Fruit fly (Drosophila melanogaster): Measurements from ENCODE around the gene CG5167.

Gene CG5167

DNA sequence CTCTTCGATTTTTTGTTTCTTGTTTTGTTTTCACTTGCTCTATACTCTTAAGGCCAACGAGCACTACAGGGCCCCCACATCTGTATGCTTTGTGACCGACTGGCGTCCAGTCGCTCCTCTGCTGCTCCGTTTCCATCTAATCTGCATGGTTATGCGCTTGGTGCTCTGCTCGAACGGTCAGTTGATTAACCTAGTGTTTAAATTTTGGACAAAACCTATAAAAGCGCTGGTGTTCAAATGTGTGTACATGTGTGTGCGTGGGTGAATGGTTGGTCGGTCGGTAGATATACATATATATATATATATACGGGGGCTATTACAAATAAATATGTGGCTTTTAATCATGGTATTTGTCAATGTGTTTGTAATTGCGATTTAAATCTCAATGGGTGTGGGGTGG, 17.7 kb downstream of the CG5167 start:
- TF ChIP-seq Sox15 (GFP tag; optimal IDR thresholded peaks at IDR 0.05), result no peak

DNA sequence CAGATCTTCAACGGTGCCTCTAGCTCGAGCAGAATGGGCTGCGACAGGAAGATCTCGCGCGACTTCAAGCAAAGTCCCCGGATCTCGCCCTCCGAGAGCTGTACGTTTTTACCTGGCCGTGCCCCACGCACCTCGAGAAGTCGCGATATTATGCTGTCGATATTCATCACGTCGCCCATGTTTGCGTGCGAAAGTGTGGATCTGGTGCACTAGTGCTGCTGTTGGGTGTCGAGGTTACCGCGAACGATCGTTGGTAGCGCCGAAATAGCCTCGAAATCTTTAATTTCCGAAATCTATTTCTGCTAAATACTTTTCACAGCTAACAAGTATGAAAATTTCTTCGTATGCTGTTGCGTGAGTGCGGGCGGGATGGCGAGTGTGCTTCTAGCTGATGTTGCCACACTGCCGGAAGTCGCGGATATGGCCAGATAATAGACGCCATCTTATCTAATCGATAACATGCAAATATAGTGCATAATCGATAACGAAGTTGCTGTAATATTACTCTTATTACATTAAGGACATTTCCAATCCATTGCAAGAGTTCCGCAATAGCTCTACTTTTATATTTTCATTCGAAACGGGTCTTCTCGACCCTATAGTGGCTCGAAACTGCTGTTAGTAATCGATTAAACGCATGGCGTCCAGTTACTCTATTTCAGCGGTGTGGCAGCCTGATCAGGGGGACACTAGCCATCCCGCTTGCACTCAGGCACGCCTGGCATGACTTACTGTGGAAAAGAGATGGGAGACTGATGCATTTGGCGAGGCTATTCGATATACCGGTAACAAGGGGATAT, 19.4 kb downstream of the CG5167 start, which contains the start of gene Pp1-87B:
Pp1-87B (minus strand) TSS at position 408 of the 800 bp plus-strand sequence.
- TF ChIP-seq CG1621 (tag; optimal IDR thresholded peaks at IDR 0.05) (peak; percentile 20), dac (GFP tag; optimal IDR thresholded peaks at IDR 0.05) (no peak), CG8632 (GFP tag; optimal IDR thresholded peaks at IDR 0.05) (no peak), Sox15 (GFP tag; optimal IDR thresholded peaks at IDR 0.05) (no peak), Met (GFP tag; optimal IDR thresholded peaks at IDR 0.05) (no peak), fd85E (GFP tag; optimal IDR thresholded peaks at IDR 0.05) (no peak), Hr4 (GFP tag; optimal IDR thresholded peaks at IDR 0.05) (no peak), pdm3 (GFP tag; optimal IDR thresholded peaks at IDR 0.05) (no peak), CG16779 (tag; optimal IDR thresholded peaks at IDR 0.05) (no peak), cyc (GFP tag; optimal IDR thresholded peaks at IDR 0.05) (no peak), CG32006 (GFP tag; optimal IDR thresholded peaks at IDR 0.05) (no peak), CG3032 (tag; optimal IDR thresholded peaks at IDR 0.05) (peak; percentile 5), CG10631 (GFP tag; optimal IDR thresholded peaks at IDR 0.05) (no peak), CG11294 (GFP tag; IDR thresholded peaks at IDR 0.05) (no peak), Lpt (GFP tag; optimal IDR thresholded peaks at IDR 0.05) (no peak), Eip78C (GFP tag) (peak; percentile 69), Sox102F (GFP tag; optimal IDR thresholded peaks at IDR 0.05) (no peak), CG11902 (GFP tag; optimal IDR thresholded peaks at IDR 0.05) (no peak), CG31627 (GFP tag; optimal IDR thresholded peaks at IDR 0.05) (peak; percentile 29), fd59A (GFP tag; optimal IDR thresholded peaks at IDR 0.05) (no peak), Hr38 (GFP tag; optimal IDR thresholded peaks at IDR 0.05) (no peak), esn (GFP tag; optimal IDR thresholded peaks at IDR 0.05) (peak; percentile 17), svp (GFP tag) (no peak), net (GFP tag; optimal IDR thresholded peaks at IDR 0.05) (no peak), Eip75B (GFP tag; optimal IDR thresholded peaks at IDR 0.05) (no peak), Ets96B (tag; optimal IDR thresholded peaks at IDR 0.05) (no peak)

- TF ChIP-seq CG6854 (GFP tag; optimal IDR thresholded peaks at IDR 0.05) (peak; percentile 17), CG10669 (GFP tag; optimal IDR thresholded peaks at IDR 0.05) (no peak)
These were observed 19.9 kb downstream of the CG5167 start, which contains the start of gene NANS for dm6 chr3R:12426310-12426653. TSS of gene NANS (plus strand) at chr3R:12426578.

DNA sequence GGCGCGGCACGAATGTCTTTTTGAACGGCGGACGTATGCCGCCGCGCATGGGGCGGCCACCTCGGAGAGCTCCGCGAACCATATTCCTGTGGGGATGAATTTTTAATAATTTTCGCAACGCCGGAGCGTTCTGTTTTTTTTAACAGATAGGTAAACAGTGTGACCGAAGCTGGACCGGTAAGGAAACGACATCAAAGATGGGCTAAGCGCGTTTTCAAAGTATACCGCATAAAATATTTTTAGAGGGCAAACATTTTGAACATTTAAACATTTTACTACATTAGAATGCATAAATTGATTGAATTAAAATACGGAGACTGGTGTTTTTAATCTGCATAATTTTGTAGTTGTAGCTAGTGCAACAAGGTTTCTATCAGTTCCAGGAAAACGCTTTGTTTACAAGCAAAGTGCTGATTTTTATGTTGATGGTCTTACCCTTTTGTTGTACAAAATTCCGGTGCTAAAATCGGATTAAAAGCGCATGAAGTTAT, 22.8 kb downstream of the CG5167 start, which contains the start of the genes CG5641 and CG5245:
CG5641 (minus strand) TSS at position 163 of the 491 bp plus-strand sequence.
CG5245 (plus strand) TSS at position 441 of the 491 bp plus-strand sequence.
- TF ChIP-seq CG7368 (GFP tag; optimal IDR thresholded peaks at IDR 0.05), result no peak
- peak; percentile 17 for TF ChIP-seq Sox14 (GFP tag; optimal IDR thresholded peaks at IDR 0.05)

- no peak for TF ChIP-seq achi (GFP tag; optimal IDR thresholded peaks at IDR 0.05)
- no peak for TF ChIP-seq Hr39 (GFP tag; optimal IDR thresholded peaks at IDR 0.05)
- TF ChIP-seq Smox (GFP tag; optimal IDR thresholded peaks at IDR 0.05), result no peak
- TF ChIP-seq CG16779 (tag; optimal IDR thresholded peaks at IDR 0.05), result no peak
- peak; percentile 48 for TF ChIP-seq Sox14 (GFP tag; optimal IDR thresholded peaks at IDR 0.05)
- no peak for TF ChIP-seq CG11902 (GFP tag; optimal IDR thresholded peaks at IDR 0.05)
- no peak for TF ChIP-seq vri (GFP tag; optimal IDR thresholded peaks at IDR 0.05)
- no peak; the same call in 2 of the 3 replicates for TF ChIP-seq eg (GFP tag; IDR thresholded peaks at IDR 0.05)
- no peak for TF ChIP-seq CG32006 (GFP tag; optimal IDR thresholded peaks at IDR 0.05)
- peak; percentile 18 for TF ChIP-seq dsx (GFP tag; optimal IDR thresholded peaks at IDR 0.05; ENCODE audit: poor library complexity, severe bottlenecking)
- no peak for TF ChIP-seq acj6 (GFP tag; optimal IDR thresholded peaks at IDR 0.05)
- no peak for TF ChIP-seq pdm3 (GFP tag; optimal IDR thresholded peaks at IDR 0.05)
- peak; percentile 29 for TF ChIP-seq topi (GFP tag; optimal IDR thresholded peaks at IDR 0.05)
- TF ChIP-seq ss (GFP tag; optimal IDR thresholded peaks at IDR 0.05), result no peak
- no peak for TF ChIP-seq fkh (GFP tag; optimal IDR thresholded peaks at IDR 0.05)
- TF ChIP-seq Eip75B (GFP tag; optimal IDR thresholded peaks at IDR 0.05), result no peak
- no peak for TF ChIP-seq Sox102F (GFP tag; optimal IDR thresholded peaks at IDR 0.05)
- no peak for TF ChIP-seq Lpt (GFP tag; optimal IDR thresholded peaks at IDR 0.05)
- no peak for TF ChIP-seq CG8632 (GFP tag; optimal IDR thresholded peaks at IDR 0.05)
- no peak for TF ChIP-seq CG7368 (GFP tag; optimal IDR thresholded peaks at IDR 0.05)
- TF ChIP-seq net (GFP tag; optimal IDR thresholded peaks at IDR 0.05), result no peak
- TF ChIP-seq Met (GFP tag; optimal IDR thresholded peaks at IDR 0.05), result no peak
- no peak for TF ChIP-seq CG11294 (GFP tag; IDR thresholded peaks at IDR 0.05)
- TF ChIP-seq CG4318 (GFP tag; optimal IDR thresholded peaks at IDR 0.05), result no peak
- peak; percentile 33 for TF ChIP-seq Ets96B (tag; optimal IDR thresholded peaks at IDR 0.05)
- no peak for TF ChIP-seq Hr4 (GFP tag; optimal IDR thresholded peaks at IDR 0.05)
These were observed 24.7 kb downstream of the CG5167 start, which contains the start of gene Prosalpha2 for dm6 chr3R:12431030-12431489. TSS of gene Prosalpha2 (plus strand) at chr3R:12431321.
